Worm (Caenorhabditis elegans) whole organism, L1 larva: ENCODE data around the gene nhr-71.

Source experiments
- C04F5.9 ChIP-seq: sonication (generic microtip); optimal IDR thresholded peaks from 2 replicates; lab custom pipeline; 2016; ENCODE audit warnings: missing genetic modification characterization, missing compliant biosample characterization
- C16A3.4 ChIP-seq: fragments of 150-350 bp; optimal IDR thresholded peaks from 2 replicates; lab custom pipeline; 2014; ENCODE audit warnings: missing biosample characterization, missing genetic modification characterization
- alr-1 ChIP-seq: fragments of 200-800 bp; sonication (Bioruptor generic); optimal IDR thresholded peaks from 2 replicates; lab custom pipeline; 2018; ENCODE audit warnings: borderline replicate concordance, mild to moderate bottlenecking, missing genetic modification characterization, missing compliant biosample characterization
- blmp-1 ChIP-seq: fragments of 150-350 bp; optimal IDR thresholded peaks from 2 replicates; lab custom pipeline; 2014; ENCODE audit warnings: missing biosample characterization, missing genetic modification characterization
- ceh-8 ChIP-seq: fragments of 200-800 bp; sonication (Bioruptor generic); optimal IDR thresholded peaks from 2 replicates; lab custom pipeline; 2018; ENCODE audit warnings: mild to moderate bottlenecking, missing genetic modification characterization, moderate library complexity, missing compliant biosample characterization
- ces-1 ChIP-seq: fragments of 150-350 bp; optimal IDR thresholded peaks from 2 replicates; lab custom pipeline; 2014; ENCODE audit warnings: missing biosample characterization, missing genetic modification reagents, missing genetic modification characterization
- efl-3 ChIP-seq: fragments of 200-800 bp; sonication (Bioruptor generic); optimal IDR thresholded peaks from 2 replicates; lab custom pipeline; 2018; ENCODE audit warnings: mild to moderate bottlenecking, missing genetic modification characterization, missing compliant biosample characterization
- elt-2 ChIP-seq: sonication (generic microtip); optimal IDR thresholded peaks from 2 replicates; lab custom pipeline; 2016; ENCODE audit warnings: missing genetic modification characterization, mild to moderate bottlenecking, inconsistent platforms, missing compliant biosample characterization, missing genetic modification reagents
- ets-5 ChIP-seq: fragments of 200-800 bp; sonication (Bioruptor generic); IDR thresholded peaks from 2 replicates; pipeline ENCODE4 v1.3.6; 2022; ENCODE audit warnings: missing genetic modification characterization, missing compliant biosample characterization
- fkh-10 ChIP-seq: sonication (generic microtip); optimal IDR thresholded peaks from 2 replicates; lab custom pipeline; 2017; ENCODE audit warnings: missing biosample characterization, missing genetic modification reagents, missing genetic modification characterization
- fkh-4 ChIP-seq: sonication (generic microtip); optimal IDR thresholded peaks from 2 replicates; lab custom pipeline; 2016; ENCODE audit warnings: missing compliant biosample characterization, missing genetic modification characterization, borderline replicate concordance
- fkh-8 ChIP-seq: sonication (generic microtip); optimal IDR thresholded peaks from 2 replicates; lab custom pipeline; 2016; ENCODE audit warnings: mild to moderate bottlenecking, missing genetic modification characterization, missing compliant biosample characterization
- fos-1 ChIP-seq: fragments of 150-350 bp; optimal IDR thresholded peaks from 2 replicates; lab custom pipeline; 2014; ENCODE audit warnings: missing biosample characterization, missing genetic modification characterization
- hlh-4 ChIP-seq: sonication (generic microtip); optimal IDR thresholded peaks from 2 replicates; lab custom pipeline; 2016; ENCODE audit warnings: mild to moderate bottlenecking, missing genetic modification characterization, missing compliant biosample characterization
- hpl-2 ChIP-seq: fragments of 150-350 bp; optimal IDR thresholded peaks from 2 replicates; lab custom pipeline; 2014; ENCODE audit warnings: missing biosample characterization, missing genetic modification reagents, missing genetic modification characterization
- jun-1 ChIP-seq: fragments of 150-350 bp; optimal IDR thresholded peaks from 2 replicates; lab custom pipeline; 2014; ENCODE audit warnings: missing biosample characterization, missing genetic modification reagents, missing genetic modification characterization
- lin-14 ChIP-seq: fragments of 200-800 bp; sonication (Bioruptor generic); optimal IDR thresholded peaks from 2 replicates; lab custom pipeline; 2018; ENCODE audit warnings: mild to moderate bottlenecking, missing genetic modification characterization, moderate library complexity, missing compliant biosample characterization
- lin-15B ChIP-seq: fragments of 150-350 bp; sonication (generic microtip); optimal IDR thresholded peaks from 3 replicates; lab custom pipeline; 2014; ENCODE audit warnings: missing biosample characterization, missing genetic modification characterization
- lin-35 ChIP-seq, 2 experiments: fragments of 150-350 bp; optimal IDR thresholded peaks; 2 replicates each; lab custom pipeline; 2014; ENCODE audit warnings: missing biosample characterization in 2 of 2, missing genetic modification characterization in 2 of 2, missing genetic modification reagents in 2 of 2
- lin-39 ChIP-seq: fragments of 150-350 bp; optimal IDR thresholded peaks from 2 replicates; lab custom pipeline; 2014; ENCODE audit warnings: missing biosample characterization, missing genetic modification reagents, missing genetic modification characterization
- lsy-2 ChIP-seq, 2 experiments: fragments of 150-350 bp; optimal IDR thresholded peaks; 2 replicates each; lab custom pipeline; 2014; ENCODE audit warnings: missing biosample characterization in 2 of 2, missing genetic modification characterization in 2 of 2
- mab-9 ChIP-seq: fragments of 200-800 bp; sonication (Bioruptor generic); IDR thresholded peaks from 2 replicates; pipeline ENCODE4 v1.3.6; 2022; ENCODE audit warnings: missing genetic modification reagents, missing genetic modification characterization, missing compliant biosample characterization
- mdl-1 ChIP-seq, 2 experiments: fragments of 150-350 bp; optimal IDR thresholded peaks; 2 replicates each; lab custom pipeline; 2014 to 2017; ENCODE audit warnings: missing biosample characterization in 2 of 2, missing genetic modification characterization in 2 of 2, inconsistent platforms in 1 of 2
- mef-2 ChIP-seq: fragments of 150-350 bp; optimal IDR thresholded peaks from 2 replicates; lab custom pipeline; 2014; ENCODE audit warnings: missing biosample characterization, missing genetic modification characterization
- mep-1 ChIP-seq: fragments of 150-350 bp; optimal IDR thresholded peaks from 2 replicates; lab custom pipeline; 2014; ENCODE audit warnings: missing biosample characterization, missing genetic modification characterization
- nhr-11 ChIP-seq: fragments of 150-350 bp; optimal IDR thresholded peaks from 2 replicates; lab custom pipeline; 2014; ENCODE audit warnings: missing biosample characterization, missing genetic modification characterization
- nhr-19 ChIP-seq: fragments of 200-800 bp; sonication (Bioruptor generic); conservative IDR thresholded peaks from 2 replicates; pipeline ENCODE4 v1.3.6; 2022; ENCODE audit warnings: missing genetic modification characterization, missing compliant biosample characterization
- nhr-20 ChIP-seq: sonication (generic microtip); optimal IDR thresholded peaks from 2 replicates; lab custom pipeline; 2016; ENCODE audit warnings: mild to moderate bottlenecking, missing genetic modification characterization, missing compliant biosample characterization
- nhr-237 ChIP-seq: fragments of 150-350 bp; optimal IDR thresholded peaks from 2 replicates; lab custom pipeline; 2014; ENCODE audit warnings: missing biosample characterization, missing genetic modification characterization
- nhr-47 ChIP-seq: sonication (generic microtip); optimal IDR thresholded peaks from 2 replicates; lab custom pipeline; 2016; ENCODE audit warnings: mild to moderate bottlenecking, missing genetic modification characterization, moderate library complexity, missing compliant biosample characterization
- nhr-71 ChIP-seq: sonication (generic microtip); optimal IDR thresholded peaks from 2 replicates; lab custom pipeline; 2016; ENCODE audit warnings: mild to moderate bottlenecking, missing genetic modification characterization, moderate library complexity, missing compliant biosample characterization
- nhr-76 ChIP-seq: sonication (generic microtip); optimal IDR thresholded peaks from 2 replicates; lab custom pipeline; 2017; ENCODE audit warnings: missing biosample characterization, missing genetic modification characterization
- nhr-85 ChIP-seq: sonication (generic microtip); peaks from one replicate; lab custom pipeline; 2016; ENCODE audit warnings: missing genetic modification characterization, inconsistent platforms, missing compliant biosample characterization
- pag-3 ChIP-seq: sonication (generic microtip); optimal IDR thresholded peaks from 2 replicates; lab custom pipeline; 2017; ENCODE audit warnings: missing genetic modification characterization, mild to moderate bottlenecking, missing compliant biosample characterization, antibody characterized with exemption, borderline replicate concordance; ENCODE audit not compliant: insufficient read depth
- sox-4 ChIP-seq: sonication (generic microtip); optimal IDR thresholded peaks from 2 replicates; lab custom pipeline; 2016; ENCODE audit warnings: missing genetic modification characterization, missing compliant biosample characterization
- swsn-7 ChIP-seq: sonication (generic microtip); optimal IDR thresholded peaks from 2 replicates; lab custom pipeline; 2016; ENCODE audit warnings: missing genetic modification characterization, missing compliant biosample characterization
- tlp-1 ChIP-seq: fragments of 150-350 bp; optimal IDR thresholded peaks from 2 replicates; lab custom pipeline; 2014; ENCODE audit warnings: missing biosample characterization, missing genetic modification characterization
- unc-130 ChIP-seq: fragments of 150-350 bp; optimal IDR thresholded peaks from 2 replicates; lab custom pipeline; 2017; ENCODE audit warnings: missing biosample characterization, missing genetic modification characterization, inconsistent platforms
- unc-86 ChIP-seq: sonication (generic microtip); optimal IDR thresholded peaks from 2 replicates; lab custom pipeline; 2016; ENCODE audit warnings: missing genetic modification characterization, missing compliant biosample characterization
- vab-15 ChIP-seq: sonication (generic microtip); optimal IDR thresholded peaks from 2 replicates; lab custom pipeline; 2017; ENCODE audit warnings: missing genotype, mild to moderate bottlenecking, missing genetic modification characterization, missing compliant biosample characterization
- xbp-1 ChIP-seq: sonication (generic microtip); optimal IDR thresholded peaks from 2 replicates; lab custom pipeline; 2016; ENCODE audit warnings: missing genetic modification characterization, missing compliant biosample characterization
- ztf-11 ChIP-seq, 2 experiments: sonication (generic microtip); optimal IDR thresholded peaks; 2 replicates each; lab custom pipeline; 2016 to 2017; ENCODE audit warnings: missing genetic modification characterization in 2 of 2, missing biosample characterization in 1 of 2, missing compliant biosample characterization in 1 of 2

Gene nhr-71

ce11 chrX:13770508-13770978 lies 23.4 kb downstream of the nhr-71 start, which contains the start of gene nkb-3:
Gene nkb-3 (minus strand): TSS chrX:13770558.
- TF ChIP-seq unc-86 (tag; lab: Kevin White, UChicago), result peak; percentile 11
- peak; percentile 18 for TF ChIP-seq fkh-10 (GFP tag; lab: Kevin White, UChicago)
- TF ChIP-seq nhr-11 (tag; lab: Kevin White, UChicago), result no peak
- TF ChIP-seq mep-1, result peak; percentile 18
- TF ChIP-seq hpl-2, result no peak
- TF ChIP-seq vab-15 (tag; lab: Kevin White, UChicago), result no peak
- no peak for TF ChIP-seq ztf-11 (tag; optimal IDR thresholded peaks at IDR 0.05; lab: Kevin White, UChicago)
- TF ChIP-seq lin-14 (GFP tag; lab: Kevin White, UChicago), result peak; percentile 62
- TF ChIP-seq tlp-1, result no peak
- TF ChIP-seq, all 84 proteins: peak for 4

ce11 chrX:13772734-13773133 lies 25.6 kb downstream of the nhr-71 start:
- TF ChIP-seq nhr-19 (GFP tag; lab: Robert Waterston, UW) (peak; percentile 29; the same call in 1 of the 2 replicates), elt-2 (tag; lab: Kevin White, UChicago) (peak; percentile 77), nhr-71 (peak; percentile 7), C04F5.9 (tag; lab: Kevin White, UChicago) (no peak), lin-14 (GFP tag; lab: Kevin White, UChicago) (peak; percentile 28), sox-4 (tag; lab: Kevin White, UChicago) (no peak), lin-35 (GFP tag; optimal IDR thresholded peaks at IDR 0.05; lab: Kevin White, UChicago) (peak in 1 of 2 experiments; percentile 14), nhr-20 (tag; lab: Kevin White, UChicago) (peak; percentile 9), nhr-85 (peak; percentile 71)

- no peak for TF ChIP-seq ces-1 (GFP tag; lab: Kevin White, UChicago)
- TF ChIP-seq nhr-237 (tag; lab: Kevin White, UChicago), result no peak
- no peak for TF ChIP-seq C16A3.4 (tag; lab: Kevin White, UChicago)
- no peak for TF ChIP-seq hlh-4 (tag; lab: Kevin White, UChicago)
- no peak for TF ChIP-seq efl-3 (GFP tag; lab: Kevin White, UChicago)
- peak in 1 of 2 experiments; percentile 5 for TF ChIP-seq lin-35 (GFP tag; optimal IDR thresholded peaks at IDR 0.05; lab: Kevin White, UChicago)
- peak; percentile 45 for TF ChIP-seq elt-2 (tag; lab: Kevin White, UChicago)
- TF ChIP-seq, all 84 proteins: peak for 2
Measured at ce11 chrX:13774144-13774543, 27.0 kb downstream of the nhr-71 start.

- TF ChIP-seq ceh-8 (GFP tag; lab: Kevin White, UChicago), result peak; percentile 73
- no peak for TF ChIP-seq swsn-7 (tag; lab: Kevin White, UChicago)
- TF ChIP-seq nhr-71, result peak; percentile 2
- peak; percentile 37 for TF ChIP-seq blmp-1 (tag; lab: Kevin White, UChicago)
Measured at ce11 chrX:13775508-13775907, 28.4 kb downstream of the nhr-71 start.

DNA sequence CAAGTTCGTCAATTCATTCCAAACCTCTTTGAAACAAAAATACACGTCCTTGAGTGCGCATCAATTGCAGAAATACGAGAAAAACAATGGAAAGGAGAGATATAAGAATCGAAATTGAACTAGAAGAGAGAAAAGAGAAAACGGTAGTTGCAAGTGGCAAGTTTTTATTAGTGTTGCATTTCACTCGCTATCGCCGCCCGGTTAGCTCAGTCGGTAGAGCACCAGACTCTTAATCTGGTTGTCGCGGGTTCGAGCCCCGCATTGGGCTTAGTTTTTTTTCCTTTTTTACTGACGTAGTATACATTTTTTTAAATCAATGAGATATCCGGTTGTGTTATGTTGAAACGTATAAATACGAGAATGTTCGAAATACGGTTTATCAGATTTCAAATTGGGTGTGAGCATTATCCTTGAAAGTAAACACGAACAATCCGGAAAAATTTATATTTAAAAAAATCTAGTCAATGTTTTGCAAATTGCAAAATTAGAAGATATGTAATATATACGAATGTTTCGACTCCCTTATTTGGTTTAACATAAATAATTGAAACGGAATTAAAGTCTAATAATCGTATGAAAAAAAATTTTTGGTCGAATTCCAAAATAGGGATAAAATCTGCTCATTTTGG lies 34.4 kb downstream of the nhr-71 start:
- peak; percentile 39 for TF ChIP-seq xbp-1 (tag; lab: Kevin White, UChicago)
- TF ChIP-seq blmp-1 (tag; lab: Kevin White, UChicago), result peak; percentile 13
- TF ChIP-seq mab-9 (GFP tag; lab: Robert Waterston, UW), result no peak
- TF ChIP-seq unc-86 (tag; lab: Kevin White, UChicago), result no peak
- TF ChIP-seq nhr-47 (tag; lab: Kevin White, UChicago), result peak; percentile 52
- no peak for TF ChIP-seq hlh-4 (tag; lab: Kevin White, UChicago)
- TF ChIP-seq jun-1, result no peak
- no peak for TF ChIP-seq fkh-8 (tag; lab: Kevin White, UChicago)
- no peak for TF ChIP-seq lsy-2 (tag; optimal IDR thresholded peaks at IDR 0.05; lab: Kevin White, UChicago)
- no peak for TF ChIP-seq unc-130 (tag; lab: Kevin White, UChicago)
- TF ChIP-seq nhr-76 (tag; lab: Kevin White, UChicago), result no peak
- TF ChIP-seq ets-5 (GFP tag; lab: Robert Waterston, UW), result no peak
- no peak for TF ChIP-seq mdl-1 (tag; optimal IDR thresholded peaks at IDR 0.05; lab: Kevin White, UChicago)
- no peak for TF ChIP-seq pag-3 (tag; lab: Kevin White, UChicago)
- TF ChIP-seq lin-39 (tag; lab: Kevin White, UChicago), result no peak
- no peak for TF ChIP-seq lin-15B (tag; lab: Kevin White, UChicago)
- no peak for TF ChIP-seq ceh-8 (GFP tag; lab: Kevin White, UChicago)
- no peak for TF ChIP-seq mef-2 (tag; lab: Kevin White, UChicago)
- TF ChIP-seq nhr-85, result peak; percentile 84
- TF ChIP-seq C04F5.9 (tag; lab: Kevin White, UChicago), result no peak
- no peak for TF ChIP-seq alr-1 (tag; lab: Kevin White, UChicago)
- TF ChIP-seq fkh-4 (tag; lab: Kevin White, UChicago), result no peak
- TF ChIP-seq fos-1, result no peak
- TF ChIP-seq vab-15 (tag; lab: Kevin White, UChicago), result no peak
